Worm (Caenorhabditis elegans): Measurements from ENCODE around the gene eif-3.K.

ce11 chrV:12943399-12943798, 10.4 kb upstream of the eif-3.K start:
- TF ChIP-seq ceh-28 (tag; optimal IDR thresholded peaks at IDR 0.05) = no peak
- TF ChIP-seq snpc-4 (tag; optimal IDR thresholded peaks at IDR 0.05) = no peak
- no peak for TF ChIP-seq zag-1 (tag; optimal IDR thresholded peaks at IDR 0.05)
- TF ChIP-seq fos-1 (tag; optimal IDR thresholded peaks at IDR 0.05) = no peak
- no peak for TF ChIP-seq nhr-23 (tag; optimal IDR thresholded peaks at IDR 0.05)
- no peak for TF ChIP-seq mdl-1 (tag; optimal IDR thresholded peaks at IDR 0.05)
- no peak for TF ChIP-seq nfya-1 (tag; optimal IDR thresholded peaks at IDR 0.05; ENCODE audit: insufficient read depth)
- no peak for TF ChIP-seq ZK546.5 (tag; optimal IDR thresholded peaks at IDR 0.05)
- TF ChIP-seq nhr-76 (tag; optimal IDR thresholded peaks at IDR 0.05) = no peak
- TF ChIP-seq nhr-237 (tag; optimal IDR thresholded peaks at IDR 0.05) = no peak
- TF ChIP-seq nhr-12 (tag; optimal IDR thresholded peaks at IDR 0.05) = no peak
